Worm (Caenorhabditis elegans): ENCODE data around the gene emb-4.

The emb-4 gene

ce11 chrV:18917396-18917795 lies 22.6 kb upstream of the emb-4 start:
- TF ChIP-seq ceh-24 (tag; optimal IDR thresholded peaks at IDR 0.05) (no peak), nhr-11 (tag; optimal IDR thresholded peaks at IDR 0.05) (no peak), elt-2 (tag; optimal IDR thresholded peaks at IDR 0.05) (no peak), sox-2 (GFP tag; IDR thresholded peaks at IDR 0.05) (no peak), unc-86 (tag; optimal IDR thresholded peaks at IDR 0.05) (no peak), tbx-2 (tag; optimal IDR thresholded peaks at IDR 0.05) (no peak), K02D7.2 (tag; optimal IDR thresholded peaks at IDR 0.05) (no peak), Y22D7AL.16 (tag; optimal IDR thresholded peaks at IDR 0.05) (no peak), ets-4 (tag; optimal IDR thresholded peaks at IDR 0.05) (no peak), gmeb-2 (tag; optimal IDR thresholded peaks at IDR 0.05) (no peak), ref-2 (tag; optimal IDR thresholded peaks at IDR 0.05) (no peak)

ce11 chrV:18913120-18913519 lies 18.3 kb upstream of the emb-4 start:
- peak; percentile 30 for TF ChIP-seq pha-2 (tag; optimal IDR thresholded peaks at IDR 0.05)
- no peak for TF ChIP-seq madf-2 (tag; optimal IDR thresholded peaks at IDR 0.05)
- no peak for TF ChIP-seq K02D7.2 (tag; optimal IDR thresholded peaks at IDR 0.05)

- TF ChIP-seq ceh-30 (tag; optimal IDR thresholded peaks at IDR 0.05), result no peak
- TF ChIP-seq pat-9 (tag; optimal IDR thresholded peaks at IDR 0.05), result no peak
- no peak for TF ChIP-seq tbx-7 (tag; optimal IDR thresholded peaks at IDR 0.05)
- no peak for TF ChIP-seq sox-2 (GFP tag; IDR thresholded peaks at IDR 0.05)
- no peak for TF ChIP-seq elt-2 (tag; optimal IDR thresholded peaks at IDR 0.05)
- TF ChIP-seq nhr-11 (tag; optimal IDR thresholded peaks at IDR 0.05), result no peak
- no peak for TF ChIP-seq hlh-8 (tag; optimal IDR thresholded peaks at IDR 0.05)
- TF ChIP-seq fkh-6 (tag; optimal IDR thresholded peaks at IDR 0.05), result no peak
- TF ChIP-seq ceh-9 (tag; optimal IDR thresholded peaks at IDR 0.05), result no peak
- TF ChIP-seq unc-3 (GFP tag; conservative IDR thresholded peaks at IDR 0.05), result no peak
- no peak for TF ChIP-seq unc-3 (tag; optimal IDR thresholded peaks at IDR 0.05)
- TF ChIP-seq ama-1 (optimal IDR thresholded peaks at IDR 0.05), result no peak
These were observed 17.8 kb upstream of the emb-4 start for ce11 chrV:18912555-18912954.

ce11 chrV:18911736-18912135 lies 17.0 kb upstream of the emb-4 start, which contains the start of gene cyp-42A1:
cyp-42A1 (plus strand) TSS chrV:18912036.
- TF ChIP-seq ahr-1 (tag; optimal IDR thresholded peaks at IDR 0.05), result no peak
- no peak for TF ChIP-seq unc-3 (GFP tag; conservative IDR thresholded peaks at IDR 0.05)
- no peak for TF ChIP-seq unc-3 (tag; optimal IDR thresholded peaks at IDR 0.05)
- no peak for TF ChIP-seq ttx-3 (tag; optimal IDR thresholded peaks at IDR 0.05)
- TF ChIP-seq ceh-22 (tag; optimal IDR thresholded peaks at IDR 0.05), result no peak
- no peak for TF ChIP-seq ceh-14 (tag; optimal IDR thresholded peaks at IDR 0.05)
- no peak for TF ChIP-seq nfya-1 (tag; optimal IDR thresholded peaks at IDR 0.05)
- no peak for TF ChIP-seq lin-11 (tag; optimal IDR thresholded peaks at IDR 0.05)

- TF ChIP-seq ceh-14 (tag; optimal IDR thresholded peaks at IDR 0.05), result no peak
- no peak for TF ChIP-seq eyg-1 (tag; optimal IDR thresholded peaks at IDR 0.05)
- TF ChIP-seq dve-1 (tag; optimal IDR thresholded peaks at IDR 0.05), result peak; percentile 80
These were observed 14.9 kb upstream of the emb-4 start for ce11 chrV:18909682-18910081.

- no peak for TF ChIP-seq ttx-3 (tag; optimal IDR thresholded peaks at IDR 0.05)
These were observed 12.7 kb upstream of the emb-4 start for ce11 chrV:18907519-18907918.

- TF ChIP-seq ceh-34 (tag; optimal IDR thresholded peaks at IDR 0.05) (no peak), hlh-30 (tag; optimal IDR thresholded peaks at IDR 0.05; ENCODE audit: insufficient read depth) (no peak), lin-11 (tag; optimal IDR thresholded peaks at IDR 0.05) (no peak), unc-42 (tag; optimal IDR thresholded peaks at IDR 0.05) (no peak), elt-2 (tag; optimal IDR thresholded peaks at IDR 0.05) (no peak), pag-3 (tag; optimal IDR thresholded peaks at IDR 0.05; ENCODE audit: borderline replicate concordance) (no peak), pros-1 (tag; optimal IDR thresholded peaks at IDR 0.05) (no peak), ceh-48 (tag; optimal IDR thresholded peaks at IDR 0.05) (no peak), zip-5 (tag; optimal IDR thresholded peaks at IDR 0.05) (no peak), lim-6 (tag; optimal IDR thresholded peaks at IDR 0.05) (no peak), pha-4 (tag; optimal IDR thresholded peaks at IDR 0.05) (no peak), ceh-14 (tag; optimal IDR thresholded peaks at IDR 0.05) (no peak), ceh-18 (tag; optimal IDR thresholded peaks at IDR 0.05) (no peak), sox-4 (tag; optimal IDR thresholded peaks at IDR 0.05) (no peak), unc-55 (GFP tag; optimal IDR thresholded peaks at IDR 0.05) (no peak), syd-9 (tag; optimal IDR thresholded peaks at IDR 0.05) (no peak), fkh-10 (GFP tag; optimal IDR thresholded peaks at IDR 0.05) (no peak)
These were observed 8.7 kb upstream of the emb-4 start, which contains the start of gene mihp-2 for ce11 chrV:18903472-18903871. mihp-2 (plus strand) TSS chrV:18903772.

Data from whole organism, late embryonic.